Worm (Caenorhabditis elegans): ENCODE data around the gene K03H6.1.

Gene K03H6.1

DNA sequence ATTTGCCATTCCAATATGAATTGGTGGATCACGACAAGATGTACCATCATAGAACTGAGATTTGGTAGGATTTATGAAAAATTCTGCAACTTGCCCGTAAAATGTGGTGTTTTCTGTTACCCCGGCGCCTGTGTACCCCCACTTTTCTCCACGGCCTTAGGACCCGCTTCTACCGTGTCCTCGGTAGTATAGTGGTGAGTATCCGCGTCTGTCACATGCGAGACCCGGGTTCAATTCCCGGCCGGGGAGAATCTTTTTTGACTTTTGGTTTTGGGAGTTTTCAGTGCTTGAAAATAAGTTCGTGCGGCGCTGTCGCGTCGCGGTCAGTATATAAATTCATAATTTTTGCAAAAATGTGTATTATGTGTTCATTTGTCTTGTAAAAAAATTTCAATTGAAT is 9.1 kb upstream of the K03H6.1 start (continued):
- 0 out of 2 replicates have a peak, but pooled peaks have one; percentile 59 for TF ChIP-seq nhr-120 (GFP tag; IDR thresholded peaks at IDR 0.05)
- TF ChIP-seq C06A6.2 (GFP tag; conservative IDR thresholded peaks at IDR 0.05): no peak
- TF ChIP-seq unc-62 (GFP tag; optimal IDR thresholded peaks at IDR 0.05): no peak
- TF ChIP-seq F55B11.4 (tag; optimal IDR thresholded peaks at IDR 0.05; ENCODE audit: borderline replicate concordance, insufficient read depth): no peak
- no peak for TF ChIP-seq ccch-3 (GFP tag; optimal IDR thresholded peaks at IDR 0.05)
- TF ChIP-seq ama-1 (optimal IDR thresholded peaks at IDR 0.05): no peak
- no peak for TF ChIP-seq ama-1 (GFP tag; optimal IDR thresholded peaks at IDR 0.05)
- no peak for TF ChIP-seq unc-130 (GFP tag; optimal IDR thresholded peaks at IDR 0.05)
- TF ChIP-seq ceh-27 (GFP tag; optimal IDR thresholded peaks at IDR 0.05): no peak
- no peak for TF ChIP-seq sdz-38 (tag; optimal IDR thresholded peaks at IDR 0.05)
- TF ChIP-seq atf-7 (tag; optimal IDR thresholded peaks at IDR 0.05): no peak
- TF ChIP-seq tlf-1 (GFP tag; optimal IDR thresholded peaks at IDR 0.05): no peak
- no peak for TF ChIP-seq K12H6.12 (tag; optimal IDR thresholded peaks at IDR 0.05)
- no peak for TF ChIP-seq attf-3 (GFP tag; conservative IDR thresholded peaks at IDR 0.05)
- no peak for TF ChIP-seq nfyb-1 (GFP tag; IDR thresholded peaks at IDR 0.05)
- TF ChIP-seq ets-4 (GFP tag; optimal IDR thresholded peaks at IDR 0.05): no peak
- TF ChIP-seq dpff-1 (tag; optimal IDR thresholded peaks at IDR 0.05): no peak
- TF ChIP-seq akir-1 (GFP tag; optimal IDR thresholded peaks at IDR 0.05): no peak
- no peak for TF ChIP-seq Y95B8A.8 (GFP tag; IDR thresholded peaks at IDR 0.05)
- no peak for TF ChIP-seq nfya-2 (GFP tag; IDR thresholded peaks at IDR 0.05)
- TF ChIP-seq ztf-3 (GFP tag; optimal IDR thresholded peaks at IDR 0.05): no peak
- TF ChIP-seq Y67H2A.10 (GFP tag; conservative IDR thresholded peaks at IDR 0.05): no peak
- TF ChIP-seq rcor-1 (GFP tag; IDR thresholded peaks at IDR 0.05): 0 out of 2 replicates have a peak, but pooled peaks have one; percentile 27
- TF ChIP-seq B0035.1 (tag; optimal IDR thresholded peaks at IDR 0.05): no peak
- no peak for TF ChIP-seq nhr-179 (tag; optimal IDR thresholded peaks at IDR 0.05)
- no peak for TF ChIP-seq snpc-3.4 (tag; optimal IDR thresholded peaks at IDR 0.05)
- TF ChIP-seq ceh-40 (GFP tag; IDR thresholded peaks at IDR 0.05): no peak
- no peak for TF ChIP-seq ZK185.1 (tag; optimal IDR thresholded peaks at IDR 0.05; ENCODE audit: poor library complexity, severe bottlenecking)
- TF ChIP-seq K11D2.4 (GFP tag; IDR thresholded peaks at IDR 0.05): no peak
- no peak for TF ChIP-seq attf-6 (GFP tag; IDR thresholded peaks at IDR 0.05)
- TF ChIP-seq athp-1 (tag; optimal IDR thresholded peaks at IDR 0.05): no peak
- peak; percentile 9 for TF ChIP-seq lsl-1 (GFP tag; optimal IDR thresholded peaks at IDR 0.05)
- 0 out of 2 replicates have a peak, but pooled peaks have one; percentile 32 for TF ChIP-seq zfh-2 (GFP tag; conservative IDR thresholded peaks at IDR 0.05)
- no peak for TF ChIP-seq Y56A3A.18 (GFP tag; IDR thresholded peaks at IDR 0.05)
- no peak for TF ChIP-seq gei-17 (GFP tag; optimal IDR thresholded peaks at IDR 0.05)
- TF ChIP-seq ekl-4 (GFP tag; IDR thresholded peaks at IDR 0.05): no peak
- TF ChIP-seq pha-4 (tag; optimal IDR thresholded peaks at IDR 0.05): no peak
- TF ChIP-seq mcd-1 (GFP tag; IDR thresholded peaks at IDR 0.05): peak; percentile 37; the same call in 1 of the 2 replicates
- TF ChIP-seq D2030.7 (GFP tag; IDR thresholded peaks at IDR 0.05): peak; percentile 56; the same call in 1 of the 2 replicates
- no peak for TF ChIP-seq madf-8 (GFP tag; conservative IDR thresholded peaks at IDR 0.05)
- no peak for TF ChIP-seq hlh-26 (GFP tag; conservative IDR thresholded peaks at IDR 0.05)
- TF ChIP-seq chd-7 (tag; optimal IDR thresholded peaks at IDR 0.05): no peak
- TF ChIP-seq nfya-1 (tag; optimal IDR thresholded peaks at IDR 0.05; ENCODE audit: borderline replicate concordance, insufficient read depth): no peak
- TF ChIP-seq efl-1 (GFP tag; optimal IDR thresholded peaks at IDR 0.05): no peak
- no peak for TF ChIP-seq ztf-28 (GFP tag; IDR thresholded peaks at IDR 0.05)
- no peak for TF ChIP-seq ztf-25 (GFP tag; IDR thresholded peaks at IDR 0.05)
- TF ChIP-seq tbx-9 (tag; optimal IDR thresholded peaks at IDR 0.05; ENCODE audit: borderline replicate concordance): no peak
- TF ChIP-seq B0261.1 (tag; optimal IDR thresholded peaks at IDR 0.05): peak; percentile 74
- no peak for TF ChIP-seq dpl-1 (GFP tag; optimal IDR thresholded peaks at IDR 0.05)
- no peak for TF ChIP-seq T26A5.8 (tag; optimal IDR thresholded peaks at IDR 0.05)

Data from whole organism, young adult.